Worm (Caenorhabditis elegans) whole organism, L4 larva: ENCODE results near the gene cpr-3.

Experiments used
- aha-1 ChIP-seq: fragments of 150-350 bp; peaks from one replicate; lab custom pipeline; 2014; ENCODE audit warnings: missing biosample characterization, missing genetic modification characterization
- ceh-32 ChIP-seq: sonication (generic microtip); optimal IDR thresholded peaks from 2 replicates; lab custom pipeline; 2016; ENCODE audit warnings: mild to moderate bottlenecking, missing genetic modification characterization, missing compliant biosample characterization; ENCODE audit not compliant: poor library complexity
- dve-1 ChIP-seq: sonication (generic microtip); optimal IDR thresholded peaks from 2 replicates; lab custom pipeline; 2017; ENCODE audit warnings: antibody characterized with exemption, mild to moderate bottlenecking, missing genetic modification characterization, missing compliant biosample characterization; ENCODE audit not compliant: insufficient read depth
- mxl-3 ChIP-seq: fragments of 200-800 bp; sonication (Bioruptor generic); optimal IDR thresholded peaks from 2 replicates; lab custom pipeline; 2018; ENCODE audit warnings: mild to moderate bottlenecking, missing genetic modification characterization, missing compliant biosample characterization
- nhr-28 ChIP-seq: fragments of 150-350 bp; optimal IDR thresholded peaks from 2 replicates; lab custom pipeline; 2014; ENCODE audit warnings: missing biosample characterization, missing genetic modification characterization
- pha-4 ChIP-seq, 2 experiments: fragments of 150-350 bp in 1 of 2; fragments of 200-800 bp in 1 of 2; sonication (Bioruptor generic) in 1 of 2; IDR thresholded peaks in 1 of 2; optimal IDR thresholded peaks in 1 of 2; 2 replicates each; pipeline versions ENCODE4 v1.3.6 to Lab custom; 2014 to 2022; ENCODE audit warnings: missing genetic modification characterization in 2 of 2, missing genetic modification reagents in 2 of 2, missing biosample characterization in 1 of 2, missing compliant biosample characterization in 1 of 2
- pqm-1 ChIP-seq: sonication (generic microtip); optimal IDR thresholded peaks from 2 replicates; lab custom pipeline; 2017; ENCODE audit warnings: missing biosample characterization, missing genetic modification characterization
- snpc-4 ChIP-seq: fragments of 150-350 bp; optimal IDR thresholded peaks from 2 replicates; lab custom pipeline; 2014; ENCODE audit warnings: missing biosample characterization, missing genetic modification characterization
- zag-1 ChIP-seq: fragments of 150-350 bp; optimal IDR thresholded peaks from 2 replicates; lab custom pipeline; 2014; ENCODE audit warnings: missing biosample characterization, missing genetic modification characterization

- no peak for TF ChIP-seq dve-1 (tag; lab: Kevin White, UChicago)
- no peak for TF ChIP-seq nhr-28 (tag; lab: Kevin White, UChicago)
- TF ChIP-seq aha-1 (tag; lab: Kevin White, UChicago) = no peak
- TF ChIP-seq ceh-32 (tag; lab: Kevin White, UChicago) = no peak
- no peak for TF ChIP-seq pha-4 (GFP tag; IDR thresholded peaks at IDR 0.05; lab: Robert Waterston, UW)
- no peak for TF ChIP-seq pha-4 (tag; optimal IDR thresholded peaks at IDR 0.05; lab: Kevin White, UChicago)
- TF ChIP-seq snpc-4 (tag; lab: Kevin White, UChicago) = no peak
- TF ChIP-seq mxl-3 = no peak
- TF ChIP-seq pqm-1 (tag; lab: Kevin White, UChicago) = no peak
- TF ChIP-seq zag-1 (tag; lab: Kevin White, UChicago) = no peak
Observed at ce11 chrV:15268302-15268701, 30.2 kb downstream of the cpr-3 start, which contains the start of gene srw-22.
